Worm (Caenorhabditis elegans) whole organism, L3 larva: Measurements from ENCODE around the gene srlf-3.
A peak's percentile ranks its signal among the peaks of the same experiment; 100 is the strongest.

Experiments used
- R02D3.7 ChIP-seq: fragments of 150-350 bp; optimal IDR thresholded peaks from 2 replicates; lab custom pipeline; 2014; ENCODE audit warnings: missing biosample characterization, missing genetic modification characterization
- ZK546.5 ChIP-seq: sonication (generic microtip); optimal IDR thresholded peaks from 2 replicates; lab custom pipeline; 2017; ENCODE audit warnings: missing biosample characterization, missing genetic modification characterization
- aly-2 ChIP-seq: fragments of 150-350 bp; optimal IDR thresholded peaks from 2 replicates; lab custom pipeline; 2014; ENCODE audit warnings: missing biosample characterization, missing genetic modification characterization
- ama-1 ChIP-seq: fragments of 150-350 bp; optimal IDR thresholded peaks from 2 replicates; lab custom pipeline; 2018
- ceh-28 ChIP-seq: fragments of 150-350 bp; optimal IDR thresholded peaks from 2 replicates; lab custom pipeline; 2014; ENCODE audit warnings: missing biosample characterization, missing genetic modification reagents, missing genetic modification characterization
- ceh-82 ChIP-seq: fragments of 150-350 bp; optimal IDR thresholded peaks from 2 replicates; lab custom pipeline; 2014; ENCODE audit warnings: missing biosample characterization, missing genetic modification characterization
- ceh-9 ChIP-seq: sonication (generic microtip); optimal IDR thresholded peaks from 2 replicates; lab custom pipeline; 2018; ENCODE audit warnings: missing biosample characterization, missing genetic modification characterization
- daf-12 ChIP-seq: fragments of 150-350 bp; optimal IDR thresholded peaks from 2 replicates; lab custom pipeline; 2014; ENCODE audit warnings: missing biosample characterization, missing genetic modification reagents, missing genetic modification characterization
- egl-27 ChIP-seq: sonication (generic microtip); optimal IDR thresholded peaks from 4 replicates; lab custom pipeline; 2017; ENCODE audit warnings: missing biosample characterization, missing genetic modification reagents, missing genetic modification characterization
- egl-5 ChIP-seq: fragments of 150-350 bp; optimal IDR thresholded peaks from 2 replicates; lab custom pipeline; 2017; ENCODE audit warnings: missing biosample characterization, missing genetic modification reagents, missing genetic modification characterization, inconsistent platforms
- elt-1 ChIP-seq: fragments of 150-350 bp; optimal IDR thresholded peaks from 2 replicates; lab custom pipeline; 2014; ENCODE audit warnings: missing biosample characterization, missing genetic modification characterization
- elt-2 ChIP-seq: sonication (generic microtip); optimal IDR thresholded peaks from 2 replicates; lab custom pipeline; 2016; ENCODE audit warnings: missing genetic modification reagents, mild to moderate bottlenecking, missing genetic modification characterization, missing compliant biosample characterization
- elt-3 ChIP-seq, 3 experiments: fragments of 150-350 bp in 1 of 3; sonication (generic microtip) in 2 of 3; optimal IDR thresholded peaks; 2 replicates in 2 of 3; 4 replicates in 1 of 3; lab custom pipeline; 2014 to 2017; ENCODE audit warnings: missing biosample characterization in 3 of 3, missing genetic modification characterization in 3 of 3
- eor-1 ChIP-seq, 2 experiments: fragments of 150-350 bp; optimal IDR thresholded peaks; 2 replicates each; lab custom pipeline; 2014 to 2018; ENCODE audit warnings: missing biosample characterization in 2 of 2, missing genetic modification characterization in 2 of 2
- fkh-10 ChIP-seq: sonication (generic microtip); optimal IDR thresholded peaks from 2 replicates; lab custom pipeline; 2017; ENCODE audit warnings: missing biosample characterization, missing genetic modification reagents, missing genetic modification characterization
- fkh-2 ChIP-seq: fragments of 150-350 bp; optimal IDR thresholded peaks from 2 replicates; lab custom pipeline; 2014; ENCODE audit warnings: missing biosample characterization, missing genetic modification reagents, missing genetic modification characterization
- fos-1 ChIP-seq: fragments of 150-350 bp; optimal IDR thresholded peaks from 2 replicates; lab custom pipeline; 2014; ENCODE audit warnings: missing biosample characterization, missing genetic modification characterization
- hmg-11 ChIP-seq: sonication (generic microtip); optimal IDR thresholded peaks from 2 replicates; lab custom pipeline; 2016; ENCODE audit warnings: missing genetic modification characterization, missing compliant biosample characterization
- jun-1 ChIP-seq: fragments of 150-350 bp; optimal IDR thresholded peaks from 2 replicates; lab custom pipeline; 2014; ENCODE audit warnings: missing biosample characterization, missing genetic modification reagents, missing genetic modification characterization
- lin-15B ChIP-seq: fragments of 150-350 bp; optimal IDR thresholded peaks from 2 replicates; lab custom pipeline; 2014; ENCODE audit warnings: missing biosample characterization, missing genetic modification characterization
- lin-39 ChIP-seq: fragments of 150-350 bp; optimal IDR thresholded peaks from 2 replicates; lab custom pipeline; 2018; ENCODE audit warnings: missing biosample characterization, missing genetic modification reagents, missing genetic modification characterization
- lsy-12 ChIP-seq: sonication (generic microtip); optimal IDR thresholded peaks from 2 replicates; lab custom pipeline; 2016; ENCODE audit warnings: mild to moderate bottlenecking, missing genetic modification characterization, missing compliant biosample characterization
- mdl-1 ChIP-seq: fragments of 150-350 bp; optimal IDR thresholded peaks from 2 replicates; lab custom pipeline; 2014; ENCODE audit warnings: missing biosample characterization, missing genetic modification characterization
- mml-1 ChIP-seq: fragments of 150-350 bp; sonication (generic microtip); optimal IDR thresholded peaks from 3 replicates; lab custom pipeline; 2014; ENCODE audit warnings: missing biosample characterization, missing genetic modification characterization
- nfya-1 ChIP-seq: sonication (generic microtip); optimal IDR thresholded peaks from 2 replicates; lab custom pipeline; 2017; ENCODE audit warnings: missing genetic modification characterization, mild to moderate bottlenecking, missing compliant biosample characterization, antibody characterized with exemption, moderate library complexity; ENCODE audit not compliant: insufficient read depth
- nhr-11 ChIP-seq: fragments of 150-350 bp; optimal IDR thresholded peaks from 2 replicates; lab custom pipeline; 2014; ENCODE audit warnings: missing biosample characterization, missing genetic modification characterization
- nhr-12 ChIP-seq: fragments of 150-350 bp; optimal IDR thresholded peaks from 2 replicates; lab custom pipeline; 2014; ENCODE audit warnings: missing biosample characterization, missing genetic modification characterization
- nhr-23 ChIP-seq: fragments of 150-350 bp; optimal IDR thresholded peaks from 2 replicates; lab custom pipeline; 2014; ENCODE audit warnings: missing biosample characterization, missing genetic modification reagents, missing genetic modification characterization
- nhr-237 ChIP-seq: fragments of 150-350 bp; optimal IDR thresholded peaks from 2 replicates; lab custom pipeline; 2014; ENCODE audit warnings: missing biosample characterization, missing genetic modification characterization
- nhr-25 ChIP-seq: sonication (generic microtip); optimal IDR thresholded peaks from 2 replicates; lab custom pipeline; 2017; ENCODE audit warnings: missing biosample characterization, missing genetic modification characterization
- nhr-28 ChIP-seq: fragments of 150-350 bp; optimal IDR thresholded peaks from 2 replicates; lab custom pipeline; 2014; ENCODE audit warnings: missing biosample characterization, missing genetic modification characterization
- nhr-43 ChIP-seq: sonication (generic microtip); optimal IDR thresholded peaks from 2 replicates; lab custom pipeline; 2016; ENCODE audit warnings: mild to moderate bottlenecking, missing genetic modification characterization, missing compliant biosample characterization; ENCODE audit not compliant: poor library complexity, severe bottlenecking
- nhr-67 ChIP-seq: fragments of 150-350 bp; optimal IDR thresholded peaks from 2 replicates; lab custom pipeline; 2014; ENCODE audit warnings: missing biosample characterization, missing genetic modification characterization
- nhr-76 ChIP-seq: fragments of 150-350 bp; sonication (generic microtip); optimal IDR thresholded peaks from 5 replicates; lab custom pipeline; 2014; ENCODE audit warnings: missing biosample characterization, missing genetic modification characterization
- nhr-77 ChIP-seq: fragments of 150-350 bp; optimal IDR thresholded peaks from 2 replicates; lab custom pipeline; 2014; ENCODE audit warnings: missing biosample characterization, missing genetic modification characterization
- pha-4 ChIP-seq: fragments of 150-350 bp; optimal IDR thresholded peaks from 2 replicates; lab custom pipeline; 2014; ENCODE audit warnings: missing biosample characterization, missing genetic modification reagents, missing genetic modification characterization
- pqm-1 ChIP-seq: fragments of 150-350 bp; optimal IDR thresholded peaks from 2 replicates; lab custom pipeline; 2017; ENCODE audit warnings: missing biosample characterization, missing genetic modification characterization, inconsistent platforms
- sea-2 ChIP-seq: fragments of 150-350 bp; sonication (generic microtip); optimal IDR thresholded peaks from 4 replicates; lab custom pipeline; 2014; ENCODE audit warnings: missing biosample characterization, missing genetic modification reagents, missing genetic modification characterization
- snpc-4 ChIP-seq: fragments of 150-350 bp; optimal IDR thresholded peaks from 2 replicates; lab custom pipeline; 2014; ENCODE audit warnings: missing biosample characterization, missing genetic modification characterization
- tbx-2 ChIP-seq: sonication (generic microtip); optimal IDR thresholded peaks from 2 replicates; lab custom pipeline; 2016; ENCODE audit warnings: mild to moderate bottlenecking, missing genetic modification characterization, missing compliant biosample characterization
- unc-39 ChIP-seq: sonication (generic microtip); optimal IDR thresholded peaks from 4 replicates; lab custom pipeline; 2017; ENCODE audit warnings: missing biosample characterization, missing genetic modification characterization
- unc-62 ChIP-seq: fragments of 150-350 bp; sonication (generic microtip); optimal IDR thresholded peaks from 4 replicates; lab custom pipeline; 2014; ENCODE audit warnings: missing biosample characterization, missing genetic modification reagents, missing genetic modification characterization
- zag-1 ChIP-seq: fragments of 150-350 bp; optimal IDR thresholded peaks from 2 replicates; lab custom pipeline; 2014; ENCODE audit warnings: missing biosample characterization, missing genetic modification characterization
- ztf-11 ChIP-seq: fragments of 150-350 bp; optimal IDR thresholded peaks from 2 replicates; lab custom pipeline; 2014; ENCODE audit warnings: missing biosample characterization, missing genetic modification characterization
- ztf-4 ChIP-seq: fragments of 150-350 bp; optimal IDR thresholded peaks from 2 replicates; lab custom pipeline; 2014; ENCODE audit warnings: missing biosample characterization, missing genetic modification characterization

The srlf-3 gene

DNA sequence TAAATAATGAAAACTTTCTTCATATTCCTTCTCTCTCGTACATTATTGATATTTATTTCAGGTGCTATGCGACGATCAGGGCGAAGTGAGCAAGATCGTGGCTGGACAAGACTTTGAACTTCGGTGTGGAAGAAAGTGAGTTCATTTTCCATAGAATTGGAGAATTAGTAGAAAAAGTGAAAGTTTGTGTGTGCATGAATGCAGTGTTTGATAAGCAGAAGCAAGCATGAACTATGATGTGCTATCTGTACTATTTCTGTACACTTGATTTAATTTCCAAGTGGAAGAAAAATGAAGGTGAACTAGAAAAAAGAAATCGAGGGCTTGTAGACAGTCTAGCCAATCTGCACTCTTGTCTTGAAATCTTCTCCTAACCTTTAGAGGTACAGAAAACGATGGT is 44.7 kb downstream of the srlf-3 start:
- peak; percentile 92 for TF ChIP-seq elt-2
- no peak for TF ChIP-seq nhr-237 (tag; lab: Kevin White, UChicago)
- peak; percentile 10 for TF ChIP-seq pha-4 (tag; lab: Kevin White, UChicago)
- no peak for TF ChIP-seq aly-2
- TF ChIP-seq zag-1 (tag; lab: Kevin White, UChicago) = no peak
- TF ChIP-seq pqm-1 = peak; percentile 74
- TF ChIP-seq eor-1 (tag; optimal IDR thresholded peaks at IDR 0.05; lab: Kevin White, UChicago) = no peak
- no peak for TF ChIP-seq unc-62 (GFP tag; lab: Kevin White, UChicago)

DNA sequence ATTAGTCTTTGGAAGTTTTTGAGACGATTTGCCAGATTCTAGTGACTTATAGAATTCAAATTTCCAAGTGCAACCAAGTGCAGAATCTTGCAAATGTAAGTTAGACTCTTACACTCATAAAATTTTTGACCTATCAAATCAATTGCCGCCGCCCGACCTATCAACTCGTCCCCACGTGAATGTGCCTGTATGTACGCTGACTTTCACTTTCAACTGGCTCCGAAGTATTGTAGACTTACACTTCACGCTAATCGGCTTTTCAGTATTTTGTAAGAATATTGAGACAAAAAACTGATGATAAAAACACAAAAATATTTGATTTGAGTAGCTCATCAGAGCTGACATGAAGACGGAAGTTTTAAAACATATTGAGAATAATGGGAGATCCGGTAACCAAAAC is 45.5 kb downstream of the srlf-3 start:
- TF ChIP-seq nfya-1 (tag; lab: Kevin White, UChicago) (peak; percentile 70), fkh-10 (no peak), elt-2 (peak; percentile 80), pqm-1 (peak; percentile 62)

DNA sequence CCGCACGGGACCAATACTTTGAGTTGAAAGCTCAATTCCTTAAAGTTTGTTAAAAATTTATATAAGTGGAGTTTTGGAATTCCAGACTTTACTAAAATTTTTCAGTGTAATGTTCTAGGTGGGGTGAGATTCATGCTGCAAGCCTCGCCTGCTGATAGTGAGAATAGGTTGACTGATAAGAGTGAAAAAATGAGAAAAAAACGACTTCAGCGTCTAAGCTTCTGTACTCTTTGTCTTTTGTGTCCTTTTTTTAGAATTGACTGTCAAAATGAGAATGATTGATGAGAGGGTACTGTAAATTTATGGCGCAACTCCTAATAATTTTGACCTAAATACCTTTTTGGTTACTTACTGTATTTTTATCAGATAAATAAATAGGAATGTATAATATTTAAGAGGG is 46.9 kb downstream of the srlf-3 start:
- no peak for TF ChIP-seq nhr-67 (tag; lab: Kevin White, UChicago)
- TF ChIP-seq ztf-4 = no peak
- TF ChIP-seq nhr-76 = no peak
- no peak for TF ChIP-seq ztf-11 (tag; lab: Kevin White, UChicago)
- peak; percentile 43 for TF ChIP-seq pqm-1
- TF ChIP-seq ceh-28 (tag; lab: Kevin White, UChicago) = no peak
- no peak for TF ChIP-seq ama-1 (lab: Kevin White, UChicago)
- peak; percentile 25 for TF ChIP-seq egl-27
- no peak for TF ChIP-seq egl-5 (tag; lab: Kevin White, UChicago)
- TF ChIP-seq zag-1 (tag; lab: Kevin White, UChicago) = no peak
- no peak for TF ChIP-seq fos-1
- TF ChIP-seq lin-39 (tag; lab: Kevin White, UChicago) = no peak
- peak; percentile 8 for TF ChIP-seq pha-4 (tag; lab: Kevin White, UChicago)
- TF ChIP-seq daf-12 (tag; lab: Kevin White, UChicago) = no peak
- TF ChIP-seq elt-2 = peak; percentile 77
- TF ChIP-seq mdl-1 = no peak

DNA sequence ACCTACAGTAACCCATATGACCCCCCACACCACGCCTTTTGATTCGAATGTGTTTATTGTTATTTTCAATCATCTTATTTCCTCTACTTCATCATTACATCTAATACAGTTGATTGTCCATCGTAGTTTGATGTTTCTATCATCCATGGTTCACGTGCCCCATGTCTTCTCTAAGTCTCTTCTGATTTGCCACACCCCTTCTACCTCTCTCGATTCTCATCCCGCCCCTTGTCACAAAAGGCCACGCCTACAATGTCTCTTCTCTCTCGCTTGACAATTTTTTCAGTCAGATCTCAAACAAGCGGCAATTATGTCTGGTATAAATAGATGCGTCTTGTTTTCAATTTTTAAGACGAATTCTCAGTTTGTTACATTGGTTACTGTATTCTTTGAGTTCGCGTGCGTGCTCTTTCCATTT is 47.7 kb downstream of the srlf-3 start:
- TF ChIP-seq zag-1 (tag; lab: Kevin White, UChicago) = no peak
- TF ChIP-seq nhr-28 (tag; lab: Kevin White, UChicago) = no peak
- TF ChIP-seq egl-5 (tag; lab: Kevin White, UChicago) = no peak
- TF ChIP-seq ZK546.5 (tag; lab: Kevin White, UChicago) = no peak
- peak; percentile 54 for TF ChIP-seq mml-1 (tag; lab: Kevin White, UChicago)
- TF ChIP-seq fkh-2 (tag; lab: Kevin White, UChicago) = no peak
- TF ChIP-seq ama-1 (lab: Kevin White, UChicago) = peak; percentile 51
- TF ChIP-seq lin-15B (tag; lab: Kevin White, UChicago) = no peak
- peak; percentile 71 for TF ChIP-seq nhr-25 (tag; lab: Kevin White, UChicago)
- TF ChIP-seq ztf-4 = no peak
- no peak for TF ChIP-seq daf-12 (tag; lab: Kevin White, UChicago)
- no peak for TF ChIP-seq nhr-77 (tag; lab: Kevin White, UChicago)
- no peak for TF ChIP-seq nhr-67 (tag; lab: Kevin White, UChicago)
- TF ChIP-seq ztf-11 (tag; lab: Kevin White, UChicago) = no peak
- no peak for TF ChIP-seq jun-1 (tag; lab: Kevin White, UChicago)
- no peak for TF ChIP-seq nhr-11 (tag; lab: Kevin White, UChicago)
- no peak for TF ChIP-seq fos-1
- no peak for TF ChIP-seq ceh-9
- TF ChIP-seq nhr-23 (tag; lab: Kevin White, UChicago) = peak; percentile 63
- no peak for TF ChIP-seq hmg-11
- TF ChIP-seq tbx-2 (tag; lab: Kevin White, UChicago) = no peak
- TF ChIP-seq pha-4 (tag; lab: Kevin White, UChicago) = no peak
- TF ChIP-seq sea-2 (GFP tag; lab: Kevin White, UChicago) = no peak
- TF ChIP-seq mdl-1 = peak; percentile 69
- TF ChIP-seq elt-2 = peak; percentile 78
- no peak for TF ChIP-seq unc-39
- TF ChIP-seq fkh-10 = no peak
- TF ChIP-seq elt-1 (tag; lab: Kevin White, UChicago) = no peak
- TF ChIP-seq elt-3 (tag; optimal IDR thresholded peaks at IDR 0.05; lab: Kevin White, UChicago) = peak in 1 of 3 experiments; percentile 6
- peak; percentile 53 for TF ChIP-seq pqm-1
- TF ChIP-seq unc-62 (GFP tag; lab: Kevin White, UChicago) = no peak
- TF ChIP-seq lin-39 (tag; lab: Kevin White, UChicago) = no peak
- peak; percentile 78 for TF ChIP-seq nhr-76
- TF ChIP-seq nhr-12 (tag; lab: Kevin White, UChicago) = no peak
- TF ChIP-seq eor-1 (tag; optimal IDR thresholded peaks at IDR 0.05; lab: Kevin White, UChicago) = no peak
- no peak for TF ChIP-seq ceh-82
- no peak for TF ChIP-seq aly-2
- TF ChIP-seq ceh-28 (tag; lab: Kevin White, UChicago) = peak; percentile 42
- TF ChIP-seq lsy-12 = peak; percentile 32
- no peak for TF ChIP-seq R02D3.7 (tag; lab: Kevin White, UChicago)
- TF ChIP-seq nhr-43 = peak; percentile 84
- TF ChIP-seq egl-27 = no peak
- no peak for TF ChIP-seq snpc-4
